Fruit fly (Drosophila melanogaster) whole organism, embryonic: ENCODE results near the gene CG7985.

Experiments used
- Antp ChIP-seq: fragments of 200-800 bp; sonication (Bioruptor generic); optimal IDR thresholded peaks from 3 replicates; lab custom pipeline; 2016; ENCODE audit warnings: missing biosample characterization, missing genetic modification characterization
- Asciz ChIP-seq: fragments of 200-800 bp; sonication (Bioruptor generic); optimal IDR thresholded peaks from 2 replicates; lab custom pipeline; 2017; ENCODE audit warnings: missing biosample characterization, mild to moderate bottlenecking, missing genetic modification characterization, missing genetic modification reagents
- Atf-2 ChIP-seq: fragments of 200-800 bp; sonication (Bioruptor generic); optimal IDR thresholded peaks from 2 replicates; lab custom pipeline; 2016; ENCODE audit warnings: missing biosample characterization, missing genetic modification characterization
- CG10565 ChIP-seq: fragments of 200-800 bp; sonication (Bioruptor generic); optimal IDR thresholded peaks from 3 replicates; lab custom pipeline; 2016; ENCODE audit warnings: missing biosample characterization, mild to moderate bottlenecking, missing genetic modification characterization
- CG12659 ChIP-seq: fragments of 200-800 bp; sonication (Bioruptor generic); optimal IDR thresholded peaks from 3 replicates; lab custom pipeline; 2017; ENCODE audit warnings: mild to moderate bottlenecking, missing biosample characterization, missing genetic modification reagents, missing genetic modification characterization
- CG12744 ChIP-seq: fragments of 200-800 bp; sonication (Bioruptor generic); optimal IDR thresholded peaks from 2 replicates; lab custom pipeline; 2016; ENCODE audit warnings: missing biosample characterization, missing genetic modification characterization
- CG13296 ChIP-seq: fragments of 200-800 bp; sonication (Bioruptor generic); optimal IDR thresholded peaks from 3 replicates; lab custom pipeline; 2018; ENCODE audit warnings: missing biosample characterization, mild to moderate bottlenecking, missing genetic modification characterization
- CG14441 ChIP-seq: fragments of 200-800 bp; sonication (Bioruptor generic); IDR thresholded peaks from 2 replicates; pipeline ENCODE4 v1.3.6; 2022; ENCODE audit warnings: missing biosample characterization, missing genetic modification characterization
- CG14710 ChIP-seq: fragments of 200-800 bp; sonication (Bioruptor generic); optimal IDR thresholded peaks from 3 replicates; lab custom pipeline; 2019; ENCODE audit warnings: missing biosample characterization, mild to moderate bottlenecking, missing genetic modification characterization, moderate library complexity
- CG15514 ChIP-seq: fragments of 200-800 bp; sonication (Bioruptor generic); optimal IDR thresholded peaks from 3 replicates; lab custom pipeline; 2017; ENCODE audit warnings: missing biosample characterization, missing genetic modification characterization, mild to moderate bottlenecking, moderate library complexity, missing genetic modification reagents
- CG18262 ChIP-seq: fragments of 200-800 bp; optimal IDR thresholded peaks from 3 replicates; lab custom pipeline; 2019; ENCODE audit warnings: missing biosample characterization, mild to moderate bottlenecking, missing genetic modification characterization, moderate library complexity
- CG18599 ChIP-seq: fragments of 200-800 bp; sonication (Bioruptor generic); optimal IDR thresholded peaks from 3 replicates; lab custom pipeline; 2017; ENCODE audit warnings: missing biosample characterization, missing genetic modification characterization, mild to moderate bottlenecking, moderate library complexity, missing genetic modification reagents
- CG3281 ChIP-seq: fragments of 200-800 bp; sonication (Bioruptor generic); optimal IDR thresholded peaks from 3 replicates; lab custom pipeline; 2017; ENCODE audit warnings: missing biosample characterization, mild to moderate bottlenecking, missing genetic modification characterization
- CG33213 ChIP-seq: fragments of 200-800 bp; sonication (Bioruptor generic); optimal IDR thresholded peaks from 3 replicates; lab custom pipeline; 2016; ENCODE audit warnings: missing biosample characterization, missing genetic modification characterization
- CG4282 ChIP-seq: fragments of 200-800 bp; sonication (Bioruptor generic); optimal IDR thresholded peaks from 2 replicates; lab custom pipeline; 2016; ENCODE audit warnings: missing biosample characterization, missing genetic modification characterization
- CG43689 ChIP-seq: fragments of 200-800 bp; sonication (Bioruptor generic); IDR thresholded peaks from 2 replicates; pipeline ENCODE4 v1.3.6; 2022; ENCODE audit warnings: missing biosample characterization, missing genetic modification characterization
- CG4424 ChIP-seq: fragments of 200-800 bp; sonication (Bioruptor generic); optimal IDR thresholded peaks from 3 replicates; lab custom pipeline; 2016; ENCODE audit warnings: missing biosample characterization, missing genetic modification characterization
- CG4854 ChIP-seq: fragments of 200-800 bp; sonication (Bioruptor generic); optimal IDR thresholded peaks from 2 replicates; lab custom pipeline; 2016; ENCODE audit warnings: missing biosample characterization, missing genetic modification characterization, inconsistent platforms
- CG6254 ChIP-seq: fragments of 200-800 bp; sonication (Bioruptor generic); optimal IDR thresholded peaks from 3 replicates; lab custom pipeline; 2017; ENCODE audit warnings: mild to moderate bottlenecking, missing biosample characterization, missing genetic modification reagents, missing genetic modification characterization
- CG6791 ChIP-seq: fragments of 200-800 bp; sonication (Bioruptor generic); IDR thresholded peaks from 3 replicates; pipeline ENCODE4 v1.3.6; 2022; ENCODE audit warnings: missing biosample characterization, missing genetic modification characterization; ENCODE audit not compliant: partially characterized antibody
- CG6813 ChIP-seq: fragments of 200-800 bp; sonication (Bioruptor generic); optimal IDR thresholded peaks from 2 replicates; lab custom pipeline; 2017; ENCODE audit warnings: missing biosample characterization, missing genetic modification characterization, mild to moderate bottlenecking, moderate library complexity, missing genetic modification reagents
- CG8290 ChIP-seq, 3 experiments: fragments of 200-800 bp; sonication (Bioruptor generic); optimal IDR thresholded peaks; 2 replicates each; lab custom pipeline; 2016 to 2019; ENCODE audit warnings: missing biosample characterization in 3 of 3, missing genetic modification characterization in 3 of 3, mild to moderate bottlenecking in 2 of 3, moderate library complexity in 1 of 3
- CG9876 ChIP-seq: fragments of 200-800 bp; sonication (Bioruptor generic); optimal IDR thresholded peaks from 2 replicates; lab custom pipeline; 2016; ENCODE audit warnings: missing biosample characterization, missing genetic modification characterization
- Dbx ChIP-seq: fragments of 200-800 bp; sonication (Bioruptor generic); IDR thresholded peaks from 3 replicates; pipeline ENCODE4 v1.3.6; 2022; ENCODE audit warnings: missing biosample characterization, missing genetic modification characterization
- Dek ChIP-seq: fragments of 200-800 bp; sonication (Bioruptor generic); optimal IDR thresholded peaks from 3 replicates; lab custom pipeline; 2019; ENCODE audit warnings: missing biosample characterization, mild to moderate bottlenecking, missing genetic modification characterization, moderate library complexity
- Dip3 ChIP-seq: fragments of 200-800 bp; sonication (Bioruptor generic); optimal IDR thresholded peaks from 3 replicates; lab custom pipeline; 2016; ENCODE audit warnings: missing biosample characterization, missing genetic modification characterization
- HmgD ChIP-seq: fragments of 200-800 bp; sonication (Bioruptor generic); optimal IDR thresholded peaks from 3 replicates; lab custom pipeline; 2016; ENCODE audit warnings: missing biosample characterization, missing genetic modification characterization
- NFAT ChIP-seq: fragments of 200-800 bp; sonication (Bioruptor generic); IDR thresholded peaks from 2 replicates; pipeline ENCODE4 v1.3.6; 2022; ENCODE audit warnings: missing biosample characterization, missing genetic modification characterization
- Pdp1 ChIP-seq, 2 experiments: fragments of 200-800 bp; sonication (Bioruptor generic); optimal IDR thresholded peaks; 3 replicates each; lab custom pipeline; 2016; ENCODE audit warnings: missing biosample characterization in 2 of 2, missing genetic modification characterization in 2 of 2, mild to moderate bottlenecking in 1 of 2, moderate library complexity in 1 of 2
- Ravus ChIP-seq: fragments of 200-800 bp; sonication (Bioruptor generic); IDR thresholded peaks from 2 replicates; pipeline ENCODE4 v1.3.6; 2022; ENCODE audit warnings: missing biosample characterization, missing genetic modification characterization
- Usf ChIP-seq: fragments of 200-800 bp; sonication (Bioruptor generic); optimal IDR thresholded peaks from 2 replicates; lab custom pipeline; 2017; ENCODE audit warnings: missing genotype, missing biosample characterization, missing genetic modification characterization
- Xrp1 ChIP-seq: fragments of 200-800 bp; sonication (Bioruptor generic); IDR thresholded peaks from 2 replicates; pipeline ENCODE4 v1.3.6; 2022; ENCODE audit warnings: missing biosample characterization, missing genetic modification characterization
- bigmax ChIP-seq: fragments of 200-800 bp; sonication (Bioruptor generic); optimal IDR thresholded peaks from 2 replicates; lab custom pipeline; 2018; ENCODE audit warnings: missing biosample characterization, mild to moderate bottlenecking, missing genetic modification characterization
- chm ChIP-seq: fragments of 200-800 bp; sonication (Bioruptor generic); IDR thresholded peaks from 2 replicates; pipeline ENCODE4 v1.3.6; 2022; ENCODE audit warnings: missing biosample characterization, missing genetic modification characterization
- crp ChIP-seq, 2 experiments: fragments of 200-800 bp; sonication (Bioruptor generic); optimal IDR thresholded peaks; 2 replicates in 1 of 2; 3 replicates in 1 of 2; lab custom pipeline; 2017; ENCODE audit warnings: missing biosample characterization in 2 of 2, missing genetic modification characterization in 2 of 2, mild to moderate bottlenecking in 1 of 2, moderate library complexity in 1 of 2
- dimm ChIP-seq: fragments of 200-800 bp; sonication (Bioruptor generic); IDR thresholded peaks from 2 replicates; pipeline ENCODE4 v1.3.6; 2022; ENCODE audit warnings: missing biosample characterization, missing genetic modification characterization
- ems ChIP-seq: fragments of 200-800 bp; sonication (Bioruptor generic); optimal IDR thresholded peaks from 3 replicates; lab custom pipeline; 2016; ENCODE audit warnings: missing biosample characterization, missing genetic modification characterization
- kay ChIP-seq: fragments of 200-800 bp; sonication (Bioruptor generic); optimal IDR thresholded peaks from 2 replicates; lab custom pipeline; 2016; ENCODE audit warnings: missing biosample characterization, missing genetic modification characterization
- ken ChIP-seq: fragments of 200-800 bp; sonication (Bioruptor generic); IDR thresholded peaks from 3 replicates; pipeline ENCODE4 v1.3.6; 2022; ENCODE audit warnings: missing biosample characterization, missing genetic modification characterization
- kni ChIP-seq: fragments of 200-800 bp; sonication (Bioruptor generic); optimal IDR thresholded peaks from 3 replicates; lab custom pipeline; 2017; ENCODE audit warnings: mild to moderate bottlenecking, missing biosample characterization, missing genetic modification reagents, missing genetic modification characterization
- lab ChIP-seq: fragments of 200-800 bp; sonication (Bioruptor generic); optimal IDR thresholded peaks from 3 replicates; lab custom pipeline; 2017; ENCODE audit warnings: missing biosample characterization, missing genetic modification characterization, mild to moderate bottlenecking, moderate library complexity, missing genetic modification reagents
- lmd ChIP-seq: fragments of 200-800 bp; sonication (Bioruptor generic); IDR thresholded peaks from 2 replicates; pipeline ENCODE4 v1.3.6; 2022; ENCODE audit warnings: missing biosample characterization, missing genetic modification characterization
- lola ChIP-seq, 3 experiments: fragments of >200 bp in 2 of 3; fragments of 200-800 bp in 1 of 3; sonication (Bioruptor generic) in 1 of 3; optimal IDR thresholded peaks; 2 replicates each; lab custom pipeline; 2017 to 2019; ENCODE audit warnings: missing biosample characterization in 3 of 3, missing genetic modification characterization in 3 of 3, mild to moderate bottlenecking in 1 of 3, moderate library complexity in 1 of 3
- mirr ChIP-seq: fragments of 200-800 bp; sonication (Bioruptor generic); optimal IDR thresholded peaks from 3 replicates; lab custom pipeline; 2018; ENCODE audit warnings: missing biosample characterization, mild to moderate bottlenecking, missing genetic modification characterization
- nerfin-1 ChIP-seq: fragments of 200-800 bp; sonication (Bioruptor generic); optimal IDR thresholded peaks from 3 replicates; lab custom pipeline; 2019; ENCODE audit warnings: missing biosample characterization, mild to moderate bottlenecking, missing genetic modification characterization, moderate library complexity
- oc ChIP-seq: fragments of 200-800 bp; sonication (Bioruptor generic); optimal IDR thresholded peaks from 2 replicates; lab custom pipeline; 2018; ENCODE audit warnings: missing biosample characterization, mild to moderate bottlenecking, missing genetic modification characterization, moderate library complexity
- tup ChIP-seq: fragments of 200-800 bp; sonication (Bioruptor generic); optimal IDR thresholded peaks from 2 replicates; lab custom pipeline; 2016; ENCODE audit warnings: missing biosample characterization, mild to moderate bottlenecking, missing genetic modification characterization, moderate library complexity
- vvl ChIP-seq: fragments of 200-800 bp; sonication (Bioruptor generic); IDR thresholded peaks from 2 replicates; pipeline ENCODE4 v1.3.6; 2022; ENCODE audit warnings: missing biosample characterization, missing genetic modification characterization
- yki ChIP-seq: fragments of >200 bp; optimal IDR thresholded peaks from 3 replicates; lab custom pipeline; 2018
- zfh2 ChIP-seq: fragments of 200-800 bp; sonication (Bioruptor generic); optimal IDR thresholded peaks from 2 replicates; lab custom pipeline; 2016; ENCODE audit warnings: missing biosample characterization, missing genetic modification characterization

Gene CG7985

DNA sequence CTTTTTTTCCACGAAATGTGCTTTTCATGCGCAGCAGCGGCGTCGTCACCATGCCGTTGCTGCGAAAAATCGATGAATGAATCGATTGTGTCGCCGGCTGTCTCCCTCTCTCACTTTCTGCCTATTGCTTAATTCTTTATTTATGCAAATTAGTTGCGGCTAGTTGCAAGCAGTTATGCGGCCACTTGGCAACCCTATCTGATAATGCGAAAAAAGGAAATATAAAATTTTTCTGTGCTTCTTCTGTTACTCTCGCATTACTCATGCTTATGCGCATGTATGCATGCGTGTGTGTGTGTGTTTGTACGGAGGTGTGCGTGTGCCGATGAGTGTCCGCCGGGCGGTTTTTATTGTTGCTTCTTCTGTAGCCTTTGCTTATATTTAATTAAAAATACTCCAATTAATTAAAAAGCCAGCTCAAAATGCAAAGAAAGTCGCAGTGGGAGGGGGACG is 44.1 kb downstream of the CG7985 start (continued):
- 0 out of 2 replicates have a peak, but pooled peaks have one; percentile 30 for TF ChIP-seq CG14441 (GFP tag; lab: Robert Waterston, UW)
- TF ChIP-seq CG13296 (GFP tag; lab: Kevin White, UChicago), result no peak
- TF ChIP-seq CG12659 (GFP tag; lab: Kevin White, UChicago), result peak; percentile 40
- no peak for TF ChIP-seq Dip3
- TF ChIP-seq yki, result no peak
- TF ChIP-seq CG8290 (GFP tag; optimal IDR thresholded peaks at IDR 0.05; lab: Kevin White, UChicago), result no peak
- TF ChIP-seq CG8290 (tag; optimal IDR thresholded peaks at IDR 0.05; lab: Kevin White, UChicago), result peak in 1 of 2 experiments; percentile 16
- no peak for TF ChIP-seq CG14710
- TF ChIP-seq NFAT (GFP tag; lab: Robert Waterston, UW), result no peak
- 0 out of 2 replicates have a peak, but pooled peaks have one; percentile 8 for TF ChIP-seq lmd
- TF ChIP-seq CG9876, result no peak
- peak; percentile 8 for TF ChIP-seq CG3281 (GFP tag; lab: Kevin White, UChicago)
- TF ChIP-seq CG43689 (GFP tag; lab: Robert Waterston, UW), result no peak
- peak; percentile 49 for TF ChIP-seq mirr (GFP tag; lab: Kevin White, UChicago)
- TF ChIP-seq chm (GFP tag; lab: Robert Waterston, UW), result peak; percentile 7; the same call in 1 of the 2 replicates
- peak; percentile 21 for TF ChIP-seq CG4282 (GFP tag; lab: Kevin White, UChicago)
- peak in 1 of 2 experiments; percentile 15 for TF ChIP-seq Pdp1 (GFP tag; optimal IDR thresholded peaks at IDR 0.05; lab: Kevin White, UChicago)
- peak; percentile 42 for TF ChIP-seq zfh2 (GFP tag; lab: Kevin White, UChicago)
- TF ChIP-seq CG10565 (GFP tag; lab: Kevin White, UChicago), result no peak
- no peak for TF ChIP-seq CG4854 (GFP tag; lab: Kevin White, UChicago)
- peak; percentile 70 for TF ChIP-seq kay (GFP tag; lab: Kevin White, UChicago)
- TF ChIP-seq Xrp1 (GFP tag; lab: Robert Waterston, UW), result no peak
- peak; percentile 6 for TF ChIP-seq nerfin-1 (tag; lab: Kevin White, UChicago)
- TF ChIP-seq Dek (tag; lab: Kevin White, UChicago), result peak; percentile 11
- peak; percentile 1 for TF ChIP-seq tup (GFP tag; lab: Kevin White, UChicago)
- no peak for TF ChIP-seq Atf-2 (GFP tag; lab: Kevin White, UChicago)
- peak; percentile 44 for TF ChIP-seq CG6813
- TF ChIP-seq HmgD, result no peak
- no peak for TF ChIP-seq CG18262
- no peak for TF ChIP-seq Usf
- TF ChIP-seq bigmax, result no peak
- no peak for TF ChIP-seq crp (GFP tag; optimal IDR thresholded peaks at IDR 0.05; lab: Kevin White, UChicago)
- no peak for TF ChIP-seq lola (GFP tag; optimal IDR thresholded peaks at IDR 0.05; lab: Kevin White, UChicago)
- TF ChIP-seq vvl (GFP tag; lab: Robert Waterston, UW), result peak; percentile 71
- peak; percentile 39 for TF ChIP-seq ems (GFP tag; lab: Kevin White, UChicago)
- peak; percentile 41 for TF ChIP-seq CG15514 (GFP tag; lab: Kevin White, UChicago)
- peak; percentile 49; the same call in 1 of the 3 replicates for TF ChIP-seq Dbx
- TF ChIP-seq lab, result peak; percentile 59
- no peak for TF ChIP-seq CG4424 (GFP tag; lab: Kevin White, UChicago)
- TF ChIP-seq oc, result no peak
- TF ChIP-seq dimm (GFP tag; lab: Robert Waterston, UW), result no peak
- TF ChIP-seq CG12744 (GFP tag; lab: Kevin White, UChicago), result no peak
- peak; percentile 24 for TF ChIP-seq Antp (GFP tag; lab: Kevin White, UChicago)
- peak; percentile 30 for TF ChIP-seq CG6254
- no peak for TF ChIP-seq ken (GFP tag; lab: Robert Waterston, UW)
- TF ChIP-seq Ravus (GFP tag; lab: Robert Waterston, UW), result no peak
- no peak for TF ChIP-seq kni (GFP tag; lab: Kevin White, UChicago)
- TF ChIP-seq CG6791 (GFP tag; lab: Robert Waterston, UW), result no peak
- no peak for TF ChIP-seq Asciz (GFP tag; lab: Kevin White, UChicago)
- TF ChIP-seq CG18599 (GFP tag; lab: Kevin White, UChicago), result no peak
- peak; percentile 10 for TF ChIP-seq CG33213 (GFP tag; lab: Kevin White, UChicago)
